Worm (Caenorhabditis elegans) whole organism, L2 larva: ENCODE results near the gene F48E8.4.

Experiments used
- C34F6.9 ChIP-seq: fragments of 150-350 bp; optimal IDR thresholded peaks from 2 replicates; lab custom pipeline; 2014; ENCODE audit warnings: missing biosample characterization, missing genetic modification characterization
- F13H6.1 ChIP-seq: sonication (generic microtip); optimal IDR thresholded peaks from 2 replicates; lab custom pipeline; 2016; ENCODE audit warnings: missing genetic modification characterization, missing compliant biosample characterization
- R02D3.7 ChIP-seq: fragments of 150-350 bp; optimal IDR thresholded peaks from 2 replicates; lab custom pipeline; 2014; ENCODE audit warnings: missing biosample characterization, missing genetic modification characterization
- Y55F3AM.14 ChIP-seq: fragments of 200-800 bp; sonication (Bioruptor generic); optimal IDR thresholded peaks from 2 replicates; lab custom pipeline; 2018; ENCODE audit warnings: mild to moderate bottlenecking, missing genetic modification characterization, missing compliant biosample characterization
- ZK546.5 ChIP-seq: sonication (generic microtip); optimal IDR thresholded peaks from 2 replicates; lab custom pipeline; 2017; ENCODE audit warnings: missing biosample characterization, missing genetic modification characterization
- ama-1 ChIP-seq: fragments of 150-350 bp; optimal IDR thresholded peaks from 2 replicates; lab custom pipeline; 2018; ENCODE audit warnings: inconsistent platforms
- blmp-1 ChIP-seq: sonication (generic microtip); optimal IDR thresholded peaks from 2 replicates; lab custom pipeline; 2017; ENCODE audit warnings: missing genetic modification characterization, mild to moderate bottlenecking, missing compliant biosample characterization, antibody characterized with exemption, moderate library complexity; ENCODE audit not compliant: insufficient read depth
- ceh-16 ChIP-seq: fragments of 150-350 bp; optimal IDR thresholded peaks from 2 replicates; lab custom pipeline; 2014; ENCODE audit warnings: missing biosample characterization, missing genetic modification characterization
- ceh-82 ChIP-seq: fragments of 150-350 bp; optimal IDR thresholded peaks from 2 replicates; lab custom pipeline; 2014; ENCODE audit warnings: missing biosample characterization, missing genetic modification characterization
- crh-2 ChIP-seq: sonication (generic microtip); optimal IDR thresholded peaks from 2 replicates; lab custom pipeline; 2017; ENCODE audit warnings: missing biosample characterization, missing genetic modification characterization
- dmd-4 ChIP-seq: sonication (generic microtip); optimal IDR thresholded peaks from 2 replicates; lab custom pipeline; 2017; ENCODE audit warnings: missing biosample characterization, missing genetic modification characterization
- egl-27 ChIP-seq: sonication (generic microtip); optimal IDR thresholded peaks from 3 replicates; lab custom pipeline; 2017; ENCODE audit warnings: missing biosample characterization, missing genetic modification reagents, missing genetic modification characterization
- elt-1 ChIP-seq: fragments of 150-350 bp; optimal IDR thresholded peaks from 2 replicates; lab custom pipeline; 2014; ENCODE audit warnings: missing biosample characterization, missing genetic modification characterization
- fos-1 ChIP-seq: fragments of 150-350 bp; optimal IDR thresholded peaks from 2 replicates; lab custom pipeline; 2014; ENCODE audit warnings: missing biosample characterization, missing genetic modification characterization
- gmeb-1 ChIP-seq: fragments of 150-350 bp; optimal IDR thresholded peaks from 2 replicates; lab custom pipeline; 2014; ENCODE audit warnings: missing biosample characterization, missing genetic modification characterization
- lin-11 ChIP-seq: fragments of 150-350 bp; sonication (generic microtip); optimal IDR thresholded peaks from 2 replicates; lab custom pipeline; 2014; ENCODE audit warnings: missing biosample characterization, missing genetic modification characterization, inconsistent platforms, mixed read lengths
- lin-39 ChIP-seq: fragments of 150-350 bp; optimal IDR thresholded peaks from 2 replicates; lab custom pipeline; 2014; ENCODE audit warnings: missing biosample characterization, missing genetic modification reagents, missing genetic modification characterization
- lsy-2 ChIP-seq, 2 experiments: fragments of 150-350 bp in 1 of 2; sonication (generic microtip) in 1 of 2; optimal IDR thresholded peaks; 2 replicates each; lab custom pipeline; 2014 to 2017; ENCODE audit warnings: missing biosample characterization in 2 of 2, missing genetic modification characterization in 2 of 2
- mab-5 ChIP-seq: fragments of 150-350 bp; optimal IDR thresholded peaks from 2 replicates; lab custom pipeline; 2014; ENCODE audit warnings: missing biosample characterization, missing genetic modification characterization
- mbf-1 ChIP-seq: sonication (generic microtip); optimal IDR thresholded peaks from 2 replicates; lab custom pipeline; 2017; ENCODE audit warnings: missing biosample characterization, missing genetic modification characterization
- mdl-1 ChIP-seq, 2 experiments: fragments of 150-350 bp in 1 of 2; sonication (generic microtip) in 1 of 2; optimal IDR thresholded peaks; 2 replicates each; lab custom pipeline; 2017; ENCODE audit warnings: missing biosample characterization in 2 of 2, missing genetic modification characterization in 2 of 2
- nhr-10 ChIP-seq: sonication (generic microtip); optimal IDR thresholded peaks from 2 replicates; lab custom pipeline; 2017; ENCODE audit warnings: missing biosample characterization, missing genetic modification characterization
- nhr-11 ChIP-seq: fragments of 150-350 bp; optimal IDR thresholded peaks from 2 replicates; lab custom pipeline; 2014; ENCODE audit warnings: missing biosample characterization, missing genetic modification characterization
- nhr-129 ChIP-seq: fragments of 150-350 bp; optimal IDR thresholded peaks from 2 replicates; lab custom pipeline; 2014; ENCODE audit warnings: missing biosample characterization, missing genetic modification characterization
- nhr-21 ChIP-seq: fragments of 150-350 bp; optimal IDR thresholded peaks from 2 replicates; lab custom pipeline; 2014; ENCODE audit warnings: missing biosample characterization, missing genetic modification characterization
- nhr-23 ChIP-seq: fragments of 150-350 bp; optimal IDR thresholded peaks from 2 replicates; lab custom pipeline; 2014; ENCODE audit warnings: missing biosample characterization, missing genetic modification reagents, missing genetic modification characterization
- nhr-237 ChIP-seq: fragments of 150-350 bp; optimal IDR thresholded peaks from 2 replicates; lab custom pipeline; 2014; ENCODE audit warnings: missing biosample characterization, missing genetic modification characterization
- nhr-25 ChIP-seq: fragments of 150-350 bp; sonication (generic microtip); optimal IDR thresholded peaks from 3 replicates; lab custom pipeline; 2014; ENCODE audit warnings: missing biosample characterization, missing genetic modification characterization
- nhr-6 ChIP-seq: fragments of 150-350 bp; optimal IDR thresholded peaks from 2 replicates; lab custom pipeline; 2014; ENCODE audit warnings: missing biosample characterization, missing genetic modification characterization
- nhr-77 ChIP-seq: fragments of 150-350 bp; optimal IDR thresholded peaks from 2 replicates; lab custom pipeline; 2014; ENCODE audit warnings: missing biosample characterization, missing genetic modification characterization
- peb-1 ChIP-seq: fragments of 150-350 bp; optimal IDR thresholded peaks from 2 replicates; lab custom pipeline; 2014; ENCODE audit warnings: missing biosample characterization, missing genetic modification characterization
- sem-4 ChIP-seq: fragments of 150-350 bp; optimal IDR thresholded peaks from 2 replicates; lab custom pipeline; 2014; ENCODE audit warnings: missing biosample characterization, missing genetic modification reagents, missing genetic modification characterization
- sma-3 ChIP-seq: sonication (generic microtip); optimal IDR thresholded peaks from 2 replicates; lab custom pipeline; 2016; ENCODE audit warnings: missing genetic modification reagents, missing genetic modification characterization, missing compliant biosample characterization
- sma-9 ChIP-seq, 2 experiments: fragments of 150-350 bp in 1 of 2; sonication (generic microtip) in 1 of 2; optimal IDR thresholded peaks; 2 replicates each; lab custom pipeline; 2014 to 2016; ENCODE audit warnings: missing genetic modification characterization in 2 of 2, mild to moderate bottlenecking in 1 of 2, missing biosample characterization in 1 of 2, missing compliant biosample characterization in 1 of 2, missing genetic modification reagents in 1 of 2, moderate library complexity in 1 of 2
- snpc-4 ChIP-seq: fragments of 150-350 bp; optimal IDR thresholded peaks from 2 replicates; lab custom pipeline; 2014; ENCODE audit warnings: missing biosample characterization, missing genetic modification characterization
- unc-55 ChIP-seq: fragments of 150-350 bp; sonication (generic microtip); optimal IDR thresholded peaks from 3 replicates; lab custom pipeline; 2014; ENCODE audit warnings: missing biosample characterization, missing genetic modification reagents, missing genetic modification characterization
- unc-62 ChIP-seq: fragments of 150-350 bp; optimal IDR thresholded peaks from 2 replicates; lab custom pipeline; 2014; ENCODE audit warnings: missing biosample characterization, missing genetic modification reagents, missing genetic modification characterization
- zag-1 ChIP-seq: fragments of 150-350 bp; optimal IDR thresholded peaks from 2 replicates; lab custom pipeline; 2014; ENCODE audit warnings: missing biosample characterization, missing genetic modification characterization
- ztf-1 ChIP-seq: fragments of 200-800 bp; sonication (Bioruptor generic); conservative IDR thresholded peaks from 2 replicates; pipeline ENCODE4 v1.3.6; 2022; ENCODE audit warnings: missing genetic modification characterization, missing compliant biosample characterization
- ztf-4 ChIP-seq: fragments of 150-350 bp; optimal IDR thresholded peaks from 2 replicates; lab custom pipeline; 2014; ENCODE audit warnings: missing biosample characterization, missing genetic modification characterization

Gene F48E8.4

DNA sequence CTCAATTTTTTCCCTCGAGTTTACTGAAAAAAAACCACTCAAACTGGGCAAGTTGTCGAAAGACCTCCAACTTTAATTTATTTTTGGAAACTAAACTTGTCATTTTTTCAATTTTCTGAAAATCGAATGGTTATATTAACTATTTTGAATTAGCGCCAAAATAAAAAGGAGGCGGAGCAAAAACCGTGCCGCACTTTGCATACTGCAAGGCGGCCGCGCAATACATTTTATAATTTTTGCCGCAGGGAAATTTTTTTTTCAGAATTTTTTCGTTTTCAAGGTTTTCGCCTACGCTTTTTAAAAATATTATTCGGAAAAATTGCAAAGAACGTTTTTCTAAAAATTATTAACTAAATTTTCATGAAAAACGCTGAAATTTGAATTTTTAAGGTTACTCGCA is 50.3 kb downstream of the F48E8.4 start:
- TF ChIP-seq unc-62, result no peak
- TF ChIP-seq sem-4, result no peak
- no peak for TF ChIP-seq nhr-10 (tag; lab: Kevin White, UChicago)
- TF ChIP-seq mab-5 (tag; lab: Kevin White, UChicago), result no peak
- TF ChIP-seq nhr-129 (tag; lab: Kevin White, UChicago), result no peak
- no peak for TF ChIP-seq dmd-4
- TF ChIP-seq nhr-11 (tag; lab: Kevin White, UChicago), result no peak
- TF ChIP-seq snpc-4 (tag; lab: Kevin White, UChicago), result no peak
- TF ChIP-seq lin-39 (tag; lab: Kevin White, UChicago), result no peak
- no peak for TF ChIP-seq gmeb-1
- no peak for TF ChIP-seq lsy-2 (tag; optimal IDR thresholded peaks at IDR 0.05; lab: Kevin White, UChicago)
- TF ChIP-seq R02D3.7, result no peak
- TF ChIP-seq ceh-16 (tag; lab: Kevin White, UChicago), result no peak

DNA sequence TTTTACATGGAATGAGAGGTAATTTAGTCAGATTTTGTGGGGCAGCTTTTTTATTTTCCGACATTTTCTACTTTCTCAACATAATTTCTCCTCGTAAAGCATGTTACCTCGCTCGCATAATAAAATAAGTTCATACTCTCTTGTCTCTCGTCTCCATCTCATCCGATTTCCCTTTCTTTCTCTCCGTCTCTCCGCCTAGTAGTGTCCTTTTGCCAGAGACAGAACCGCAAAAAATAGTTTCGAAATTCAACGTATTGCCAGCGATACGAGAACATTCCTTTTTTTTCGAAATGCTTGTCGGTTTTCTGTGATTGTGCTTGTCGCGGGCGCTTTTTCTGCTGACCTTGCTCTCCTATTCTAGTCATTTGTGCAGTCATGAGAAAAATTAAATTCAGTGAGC is 50.8 kb downstream of the F48E8.4 start:
- no peak for TF ChIP-seq sem-4
- no peak for TF ChIP-seq nhr-10 (tag; lab: Kevin White, UChicago)
- TF ChIP-seq ceh-16 (tag; lab: Kevin White, UChicago), result peak; percentile 14
- peak; percentile 19 to 53 for TF ChIP-seq lsy-2 (tag; optimal IDR thresholded peaks at IDR 0.05; lab: Kevin White, UChicago)
- peak; percentile 74 for TF ChIP-seq unc-55
- peak; percentile 3 for TF ChIP-seq egl-27
- TF ChIP-seq ztf-1, result no peak
- no peak for TF ChIP-seq nhr-77 (tag; lab: Kevin White, UChicago)
- no peak for TF ChIP-seq peb-1 (tag; lab: Kevin White, UChicago)
- peak; percentile 50 for TF ChIP-seq fos-1 (tag; lab: Kevin White, UChicago)
- peak; percentile 79 for TF ChIP-seq crh-2
- TF ChIP-seq ZK546.5 (tag; lab: Kevin White, UChicago), result no peak
- TF ChIP-seq lin-39 (tag; lab: Kevin White, UChicago), result no peak
- no peak for TF ChIP-seq unc-62
- TF ChIP-seq dmd-4, result no peak
- peak; percentile 50 for TF ChIP-seq blmp-1 (tag; lab: Kevin White, UChicago)
- TF ChIP-seq gmeb-1, result peak; percentile 51
- TF ChIP-seq sma-9 (GFP tag; optimal IDR thresholded peaks at IDR 0.05; lab: Kevin White, UChicago), result peak; percentile 80
- TF ChIP-seq sma-9 (tag; optimal IDR thresholded peaks at IDR 0.05; lab: Kevin White, UChicago), result no peak
- TF ChIP-seq mdl-1 (tag; optimal IDR thresholded peaks at IDR 0.05; lab: Kevin White, UChicago), result no peak
- peak; percentile 6 for TF ChIP-seq sma-3 (GFP tag; lab: Kevin White, UChicago)
- no peak for TF ChIP-seq elt-1 (tag; lab: Kevin White, UChicago)
- peak; percentile 55 for TF ChIP-seq nhr-21 (tag; lab: Kevin White, UChicago)
- peak; percentile 87 for TF ChIP-seq ztf-4 (tag; lab: Kevin White, UChicago)
- peak; percentile 30 for TF ChIP-seq F13H6.1 (tag; lab: Kevin White, UChicago)
- peak; percentile 1 for TF ChIP-seq Y55F3AM.14
- no peak for TF ChIP-seq nhr-237 (tag; lab: Kevin White, UChicago)
- TF ChIP-seq nhr-25 (tag; lab: Kevin White, UChicago), result peak; percentile 18
- no peak for TF ChIP-seq nhr-23 (tag; lab: Kevin White, UChicago)
- TF ChIP-seq R02D3.7, result no peak
- TF ChIP-seq mab-5 (tag; lab: Kevin White, UChicago), result no peak
- no peak for TF ChIP-seq ceh-82
- peak; percentile 16 for TF ChIP-seq snpc-4 (tag; lab: Kevin White, UChicago)
- no peak for TF ChIP-seq lin-11 (tag; lab: Kevin White, UChicago)
- TF ChIP-seq mbf-1 (tag; lab: Kevin White, UChicago), result no peak
- no peak for TF ChIP-seq zag-1
- peak; percentile 81 for TF ChIP-seq nhr-129 (tag; lab: Kevin White, UChicago)
- TF ChIP-seq C34F6.9 (tag; lab: Kevin White, UChicago), result peak; percentile 96
- peak; percentile 95 for TF ChIP-seq ama-1
- peak; percentile 2 for TF ChIP-seq nhr-6 (tag; lab: Kevin White, UChicago)
